Fruit fly (Drosophila melanogaster) whole organism, prepupa: ENCODE measurements around the gene CG45490.
"Not testable (repeated sequence)": the region's sequence is repeated elsewhere in the genome, so short reads cannot be mapped to it uniquely, and the experiment has no call there.

Experiments used
- Blimp-1 ChIP-seq: fragments of 200-800 bp; sonication (Bioruptor generic); optimal IDR thresholded peaks from 3 replicates; lab custom pipeline; 2017; ENCODE audit warnings: missing biosample characterization, missing genetic modification characterization, mild to moderate bottlenecking, moderate library complexity, missing genetic modification reagents
- CG10669 ChIP-seq: fragments of 200-800 bp; sonication (Bioruptor generic); optimal IDR thresholded peaks from 3 replicates; lab custom pipeline; 2018; ENCODE audit warnings: missing biosample characterization, mild to moderate bottlenecking, missing genetic modification characterization, moderate library complexity
- CG11294 ChIP-seq: fragments of 200-800 bp; sonication (Bioruptor generic); IDR thresholded peaks from 2 replicates; pipeline ENCODE4 v1.3.6; 2022; ENCODE audit warnings: missing biosample characterization, missing genetic modification characterization
- CG11902 ChIP-seq: fragments of 200-800 bp; sonication (Bioruptor generic); optimal IDR thresholded peaks from 3 replicates; lab custom pipeline; 2016; ENCODE audit warnings: missing biosample characterization, missing genetic modification characterization
- CG15336 ChIP-seq: fragments of 200-800 bp; sonication (Bioruptor generic); IDR thresholded peaks from 2 replicates; pipeline ENCODE4 v1.3.6; 2022; ENCODE audit warnings: missing biosample characterization, missing genetic modification characterization
- CG1621 ChIP-seq: fragments of 200-800 bp; sonication (Bioruptor generic); optimal IDR thresholded peaks from 3 replicates; lab custom pipeline; 2018; ENCODE audit warnings: missing biosample characterization, mild to moderate bottlenecking, missing genetic modification characterization
- CG32006 ChIP-seq: fragments of 200-800 bp; sonication (Bioruptor generic); optimal IDR thresholded peaks from 3 replicates; lab custom pipeline; 2017; ENCODE audit warnings: missing biosample characterization, mild to moderate bottlenecking, missing genetic modification characterization
- CG4318 ChIP-seq: fragments of 200-800 bp; sonication (Bioruptor generic); optimal IDR thresholded peaks from 3 replicates; lab custom pipeline; 2017; ENCODE audit warnings: missing biosample characterization, mild to moderate bottlenecking, missing genetic modification characterization
- CG7368 ChIP-seq: fragments of 200-800 bp; sonication (Bioruptor generic); optimal IDR thresholded peaks from 3 replicates; lab custom pipeline; 2016; ENCODE audit warnings: missing biosample characterization, missing genetic modification characterization
- Eip75B ChIP-seq: fragments of 200-800 bp; sonication (Bioruptor generic); optimal IDR thresholded peaks from 3 replicates; lab custom pipeline; 2016; ENCODE audit warnings: missing biosample characterization, missing genetic modification characterization
- Eip93F ChIP-seq: fragments of 200-800 bp; sonication (Bioruptor generic); optimal IDR thresholded peaks from 2 replicates; lab custom pipeline; 2016; ENCODE audit warnings: missing biosample characterization, mild to moderate bottlenecking, missing genetic modification characterization
- Gug ChIP-seq: fragments of 200-800 bp; sonication (Bioruptor generic); IDR thresholded peaks from 2 replicates; pipeline ENCODE4 v1.3.6; 2022; ENCODE audit warnings: missing biosample characterization, missing genetic modification characterization
- Hr4 ChIP-seq: fragments of 200-800 bp; sonication (Bioruptor generic); optimal IDR thresholded peaks from 3 replicates; lab custom pipeline; 2016; ENCODE audit warnings: missing biosample characterization, missing genetic modification characterization
- Lpt ChIP-seq: fragments of 200-800 bp; sonication (Bioruptor generic); optimal IDR thresholded peaks from 3 replicates; lab custom pipeline; 2016; ENCODE audit warnings: missing biosample characterization, missing genetic modification characterization
- OdsH ChIP-seq: fragments of 200-800 bp; sonication (Bioruptor generic); optimal IDR thresholded peaks from 3 replicates; lab custom pipeline; 2016; ENCODE audit warnings: missing biosample characterization, missing genetic modification characterization
- Smox ChIP-seq: fragments of 200-800 bp; sonication (Bioruptor generic); optimal IDR thresholded peaks from 3 replicates; lab custom pipeline; 2016; ENCODE audit warnings: missing biosample characterization, missing genetic modification characterization
- Sox102F ChIP-seq: fragments of 200-800 bp; sonication (Bioruptor generic); optimal IDR thresholded peaks from 2 replicates; lab custom pipeline; 2016; ENCODE audit warnings: missing biosample characterization, mild to moderate bottlenecking, missing genetic modification characterization
- Sox14 ChIP-seq: fragments of 200-800 bp; sonication (Bioruptor generic); optimal IDR thresholded peaks from 3 replicates; lab custom pipeline; 2016; ENCODE audit warnings: missing biosample characterization, missing genetic modification characterization
- Sox15 ChIP-seq: fragments of 200-800 bp; sonication (Bioruptor generic); optimal IDR thresholded peaks from 3 replicates; lab custom pipeline; 2016; ENCODE audit warnings: missing biosample characterization, missing genetic modification characterization
- cyc ChIP-seq: fragments of 200-800 bp; sonication (Bioruptor generic); optimal IDR thresholded peaks from 3 replicates; lab custom pipeline; 2016; ENCODE audit warnings: missing biosample characterization, missing genetic modification characterization
- esn ChIP-seq: fragments of 200-800 bp; sonication (Bioruptor generic); optimal IDR thresholded peaks from 2 replicates; lab custom pipeline; 2016; ENCODE audit warnings: missing biosample characterization, mild to moderate bottlenecking, missing genetic modification characterization, moderate library complexity
- fd59A ChIP-seq: fragments of 200-800 bp; sonication (Bioruptor generic); optimal IDR thresholded peaks from 2 replicates; lab custom pipeline; 2017; ENCODE audit warnings: missing biosample characterization, mild to moderate bottlenecking, missing genetic modification characterization, missing genetic modification reagents
- net ChIP-seq: fragments of 200-800 bp; sonication (Bioruptor generic); optimal IDR thresholded peaks from 3 replicates; lab custom pipeline; 2016; ENCODE audit warnings: missing biosample characterization, missing genetic modification characterization
- pdm3 ChIP-seq: fragments of 200-800 bp; sonication (Bioruptor generic); optimal IDR thresholded peaks from 3 replicates; lab custom pipeline; 2016; ENCODE audit warnings: missing biosample characterization, missing genetic modification characterization
- ss ChIP-seq, 2 experiments: fragments of 200-800 bp; sonication (Bioruptor generic); optimal IDR thresholded peaks; 2 replicates in 1 of 2; 3 replicates in 1 of 2; lab custom pipeline; 2017 to 2018; ENCODE audit warnings: mild to moderate bottlenecking in 2 of 2, missing biosample characterization in 2 of 2, missing genetic modification characterization in 2 of 2, moderate library complexity in 1 of 2
- svp ChIP-seq: fragments of 200-800 bp; sonication (Bioruptor generic); peaks from one replicate; lab custom pipeline; 2016; ENCODE audit warnings: missing biosample characterization, missing genetic modification characterization
- topi ChIP-seq: fragments of 200-800 bp; sonication (Bioruptor generic); optimal IDR thresholded peaks from 3 replicates; lab custom pipeline; 2016; ENCODE audit warnings: missing biosample characterization, missing genetic modification characterization

The CG45490 gene

DNA sequence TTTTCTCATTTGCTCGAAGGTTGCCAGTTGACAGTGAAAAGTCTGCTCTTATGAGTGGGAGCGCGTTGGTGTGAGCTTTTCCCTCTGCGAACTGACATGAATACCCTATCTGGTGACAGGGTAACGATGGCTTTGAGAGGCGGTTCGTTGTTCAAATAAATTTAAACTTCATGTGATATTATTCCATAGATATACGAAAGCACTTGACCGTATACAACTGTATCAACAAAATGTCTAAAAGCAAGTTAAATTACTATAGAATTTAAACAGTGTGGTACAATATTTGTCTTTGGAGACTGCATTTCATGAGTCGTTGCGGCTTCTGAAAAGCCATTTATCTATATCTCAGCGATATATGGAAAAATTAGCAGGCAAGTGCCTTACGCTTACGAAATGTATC lies 30.1 kb upstream of the CG45490 start (continued):
- TF ChIP-seq CG7368 (GFP tag; lab: Kevin White, UChicago): no peak
- TF ChIP-seq Sox14 (GFP tag; lab: Kevin White, UChicago): peak; percentile 44
- TF ChIP-seq fd59A: no peak
- TF ChIP-seq Eip75B (GFP tag; lab: Kevin White, UChicago): peak; percentile 48
- no peak for TF ChIP-seq CG11294 (GFP tag; lab: Robert Waterston, UW)
- peak; percentile 38 for TF ChIP-seq CG32006 (GFP tag; lab: Kevin White, UChicago)
- no peak for TF ChIP-seq Gug (GFP tag; lab: Robert Waterston, UW)
- peak; percentile 58 for TF ChIP-seq Smox
- no peak for TF ChIP-seq Sox15 (GFP tag; lab: Kevin White, UChicago)
- TF ChIP-seq cyc (GFP tag; lab: Kevin White, UChicago): peak; percentile 34
- TF ChIP-seq CG15336 (GFP tag; lab: Robert Waterston, UW): 0 out of 2 replicates have a peak, but pooled peaks have one; percentile 21
- TF ChIP-seq, all 60 proteins: peak for 33

dm6 chrX:19960881-19961347 lies 26.8 kb upstream of the CG45490 start, which contains the start of gene Nep3:
TSS of gene Nep3 (plus strand) at chrX:19961297.
- TF ChIP-seq Sox15 (GFP tag; lab: Kevin White, UChicago) (no peak), CG4318 (GFP tag; lab: Kevin White, UChicago) (no peak), Blimp-1 (GFP tag; lab: Kevin White, UChicago) (no peak), OdsH (GFP tag; lab: Kevin White, UChicago) (no peak), topi (GFP tag; lab: Kevin White, UChicago) (no peak)

DNA sequence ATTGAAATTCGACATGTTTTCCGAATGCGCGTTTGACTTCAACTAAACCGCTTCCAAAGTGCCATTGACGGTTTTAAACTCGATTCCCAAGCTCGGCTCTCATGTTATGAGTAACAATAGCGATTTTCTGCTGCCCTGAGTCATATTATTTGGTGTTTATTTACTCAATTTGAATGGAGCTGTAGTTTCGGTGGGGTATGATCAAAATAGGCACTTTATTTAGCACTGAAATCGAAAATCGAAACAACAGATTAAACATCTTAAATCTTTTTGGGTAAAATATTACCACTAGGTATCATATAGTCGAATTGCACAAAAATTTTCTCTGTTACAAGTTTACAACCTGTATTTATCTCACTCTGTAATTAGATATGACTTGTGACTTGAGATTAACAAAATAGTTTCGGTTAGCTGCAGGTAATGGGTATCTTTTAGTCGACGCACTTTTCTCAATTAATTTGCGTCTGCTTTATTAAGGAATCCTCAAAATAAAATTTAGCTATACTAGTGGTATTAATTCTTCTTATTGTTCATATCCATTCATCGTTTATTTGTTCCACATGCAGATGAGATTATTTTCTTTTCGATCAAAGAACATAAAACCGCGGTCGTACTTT lies 25.4 kb upstream of the CG45490 start, which contains the start of gene CG12655:
TSS of gene CG12655 (minus strand) at position 51 of the 617 bp plus-strand sequence.
- TF ChIP-seq Eip93F (GFP tag; lab: Kevin White, UChicago) (no peak), CG15336 (GFP tag; lab: Robert Waterston, UW) (no peak), CG1621 (no peak), Smox (no peak)

DNA sequence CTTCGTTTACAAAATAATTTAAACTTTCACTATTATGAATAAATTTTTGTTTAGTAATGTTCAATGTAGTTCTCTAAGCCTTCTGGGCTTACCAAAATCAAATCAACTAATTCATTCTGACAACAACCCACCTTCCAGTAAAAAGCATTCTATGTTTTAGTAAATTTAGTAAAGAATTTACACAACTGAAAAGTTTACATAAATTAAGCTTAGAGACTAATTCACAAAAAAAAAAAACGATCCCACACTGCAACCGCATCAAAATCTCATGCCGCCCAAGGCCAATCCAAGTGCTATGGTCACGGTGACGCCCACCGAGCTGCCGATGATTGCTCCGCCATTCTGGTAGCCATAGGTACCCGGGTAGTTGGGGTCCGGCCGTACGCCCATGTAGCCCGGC lies 24.1 kb upstream of the CG45490 start, which contains the start of gene CG43784:
TSS of gene CG43784 (minus strand) at position 101 of the 400 bp plus-strand sequence.
- TF ChIP-seq Sox102F, Lpt, topi (GFP tag; lab: Kevin White, UChicago): not testable (repeated sequence)

dm6 chrX:19953508-19953907 lies 19.4 kb upstream of the CG45490 start, which contains the start of gene CG45494:
TSS of gene CG45494 (minus strand) at chrX:19953608.
- TF ChIP-seq pdm3; svp (GFP tag; lab: Kevin White, UChicago); Lpt (GFP tag; lab: Kevin White, UChicago): not testable (repeated sequence)

DNA sequence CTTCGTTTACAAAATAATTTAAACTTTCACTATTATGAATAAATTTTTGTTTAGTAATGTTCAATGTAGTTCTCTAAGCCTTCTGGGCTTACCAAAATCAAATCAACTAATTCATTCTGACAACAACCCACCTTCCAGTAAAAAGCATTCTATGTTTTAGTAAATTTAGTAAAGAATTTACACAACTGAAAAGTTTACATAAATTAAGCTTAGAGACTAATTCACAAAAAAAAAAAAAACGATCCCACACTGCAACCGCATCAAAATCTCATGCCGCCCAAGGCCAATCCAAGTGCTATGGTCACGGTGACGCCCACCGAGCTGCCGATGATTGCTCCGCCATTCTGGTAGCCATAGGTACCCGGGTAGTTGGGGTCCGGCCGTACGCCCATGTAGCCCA lies 14.7 kb upstream of the CG45490 start, which contains the start of gene CG45493:
TSS of gene CG45493 (minus strand) at position 101 of the 400 bp plus-strand sequence.
- TF ChIP-seq CG10669 (GFP tag; lab: Kevin White, UChicago); ss (GFP tag; optimal IDR thresholded peaks at IDR 0.05; lab: Kevin White, UChicago); Hr4 (GFP tag; lab: Kevin White, UChicago): not testable (repeated sequence)

dm6 chrX:19944047-19944446 lies 10.0 kb upstream of the CG45490 start, which contains the start of gene CG45492:
TSS of gene CG45492 (minus strand) at chrX:19944147.
- TF ChIP-seq CG11902 (GFP tag; lab: Kevin White, UChicago); esn; net: not testable (repeated sequence)
- TF ChIP-seq, all 60 proteins: peak for 0; not testable (repeated sequence) for 60
